Worm (Caenorhabditis elegans): Measurements from ENCODE around the gene srv-26.
A peak's percentile ranks its signal among the peaks of the same experiment; 100 is the strongest.

The srv-26 gene

DNA sequence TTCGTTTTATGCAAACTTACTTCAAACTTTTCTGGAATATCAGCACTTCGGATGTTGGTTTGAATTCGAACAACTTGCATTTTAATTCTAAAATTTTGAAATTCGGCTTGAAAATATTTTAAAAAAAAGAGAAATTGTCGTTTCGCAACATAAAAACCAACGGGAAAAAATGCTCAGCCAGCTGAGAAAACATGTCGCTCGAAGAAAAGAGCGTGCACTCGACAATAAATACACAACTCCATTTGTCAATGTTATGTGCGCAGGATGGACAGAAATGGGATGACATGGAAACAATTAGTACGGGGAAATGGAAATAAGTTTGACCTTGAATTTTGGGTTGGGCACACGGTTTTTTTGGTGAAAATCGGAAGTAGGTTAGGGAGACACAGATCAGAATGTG, 34.2 kb upstream of the srv-26 start, which contains the start of gene mif-4:
Gene mif-4 (minus strand): TSS at position 87 of the 400 bp plus-strand sequence.
- TF ChIP-seq ztf-11 (tag; optimal IDR thresholded peaks at IDR 0.05) (no peak), D1046.2 (GFP tag; IDR thresholded peaks at IDR 0.05) (no peak), dmd-9 (GFP tag; IDR thresholded peaks at IDR 0.05) (no peak), nhr-41 (GFP tag; IDR thresholded peaks at IDR 0.05) (no peak), set-16 (GFP tag; IDR thresholded peaks at IDR 0.05) (no peak), nhr-42 (GFP tag; IDR thresholded peaks at IDR 0.05) (no peak), hmg-1.1 (GFP tag; IDR thresholded peaks at IDR 0.05) (no peak), T26A8.4 (GFP tag; IDR thresholded peaks at IDR 0.05) (no peak), zfp-2 (tag; optimal IDR thresholded peaks at IDR 0.05) (no peak), mep-1 (tag; optimal IDR thresholded peaks at IDR 0.05) (no peak), mxl-3 (GFP tag; optimal IDR thresholded peaks at IDR 0.05) (no peak), unc-62 (GFP tag; optimal IDR thresholded peaks at IDR 0.05 in 1 of 2) (peak in 1 of 2 experiments; percentile 43), unc-62 (tag; optimal IDR thresholded peaks at IDR 0.05) (no peak), nhr-102 (tag; optimal IDR thresholded peaks at IDR 0.05) (no peak), pha-4 (GFP tag; IDR thresholded peaks at IDR 0.05) (no peak), pha-4 (tag; optimal IDR thresholded peaks at IDR 0.05) (peak; percentile 24), mdl-1 (tag; optimal IDR thresholded peaks at IDR 0.05) (peak in 1 of 2 experiments; percentile 12), egl-43 (GFP tag; IDR thresholded peaks at IDR 0.05) (no peak), ceh-32 (tag; optimal IDR thresholded peaks at IDR 0.05; ENCODE audit: poor library complexity) (no peak)

DNA sequence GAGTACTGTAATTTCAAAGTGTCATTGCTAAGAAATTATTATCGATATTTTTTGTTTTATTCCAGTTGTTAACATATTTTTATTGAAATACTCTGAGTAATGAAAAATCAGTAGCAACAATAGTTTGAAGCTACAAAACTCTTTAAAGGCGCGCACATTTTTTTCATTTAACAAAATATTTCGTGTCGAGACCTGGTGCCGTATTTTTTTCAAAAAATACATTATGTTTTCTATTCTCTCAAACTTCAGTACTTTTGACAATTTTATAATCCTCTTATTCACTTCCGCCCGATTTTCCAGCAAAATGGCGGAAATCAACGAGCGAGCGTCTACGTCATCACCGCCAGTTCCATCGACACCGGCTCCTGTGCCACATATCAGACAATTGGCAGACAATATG, 32.3 kb upstream of the srv-26 start, which contains the start of gene blos-2:
Gene blos-2 (plus strand): TSS at position 301 of the 400 bp plus-strand sequence.
- no peak for TF ChIP-seq dmd-9 (GFP tag; IDR thresholded peaks at IDR 0.05)
- TF ChIP-seq D1046.2 (GFP tag; IDR thresholded peaks at IDR 0.05), result no peak

DNA sequence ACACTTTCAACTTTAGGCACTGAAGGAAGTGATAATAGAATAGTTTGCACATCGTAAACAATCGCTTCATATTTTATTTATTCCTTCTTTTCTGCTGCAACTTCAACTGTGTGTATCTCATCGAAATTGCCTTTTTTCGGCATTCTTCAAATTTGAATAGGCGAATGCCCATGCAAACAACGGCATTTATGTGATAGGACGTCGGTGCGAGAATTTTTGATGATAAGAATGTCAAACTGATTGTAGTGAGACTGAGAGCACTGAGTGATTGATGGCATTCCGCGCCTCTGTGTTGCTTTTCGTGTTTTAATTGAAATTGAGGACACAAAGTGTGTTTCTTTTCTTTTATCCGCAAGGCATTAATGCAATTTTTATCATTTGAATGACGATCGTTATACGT, 29.1 kb upstream of the srv-26 start:
- TF ChIP-seq dmd-6 (GFP tag; IDR thresholded peaks at IDR 0.05), result peak; percentile 81
- TF ChIP-seq ama-1 (optimal IDR thresholded peaks at IDR 0.05), result peak; percentile 15
- TF ChIP-seq lin-13 (GFP tag; optimal IDR thresholded peaks at IDR 0.05), result peak; percentile 40
- TF ChIP-seq T20F7.1 (GFP tag; optimal IDR thresholded peaks at IDR 0.05), result peak; percentile 33
- peak; percentile 69; the same call in 1 of the 2 replicates for TF ChIP-seq ceh-20 (GFP tag; IDR thresholded peaks at IDR 0.05)
- TF ChIP-seq nhr-28 (tag; optimal IDR thresholded peaks at IDR 0.05), result peak; percentile 70
- peak; percentile 7 for TF ChIP-seq mes-2 (tag; optimal IDR thresholded peaks at IDR 0.05; ENCODE audit: poor library complexity, severe bottlenecking)
- peak; percentile 91 for TF ChIP-seq pqm-1 (tag; optimal IDR thresholded peaks at IDR 0.05)
- TF ChIP-seq hlh-11 (tag; optimal IDR thresholded peaks at IDR 0.05), result peak; percentile 63
- no peak for TF ChIP-seq madf-5 (GFP tag; IDR thresholded peaks at IDR 0.05)
- peak; percentile 78 for TF ChIP-seq php-3 (GFP tag; IDR thresholded peaks at IDR 0.05)
- TF ChIP-seq ctbp-1 (GFP tag; IDR thresholded peaks at IDR 0.05), result no peak
- no peak for TF ChIP-seq daf-16 (GFP tag; optimal IDR thresholded peaks at IDR 0.05)
- TF ChIP-seq daf-16 (tag; optimal IDR thresholded peaks at IDR 0.05), result peak; percentile 64
- no peak for TF ChIP-seq cey-2 (tag; optimal IDR thresholded peaks at IDR 0.05; ENCODE audit: borderline replicate concordance, insufficient read depth)
- TF ChIP-seq mxl-3 (GFP tag; optimal IDR thresholded peaks at IDR 0.05), result peak; percentile 47
- no peak for TF ChIP-seq ztf-7 (tag; optimal IDR thresholded peaks at IDR 0.05)
- TF ChIP-seq dve-1 (tag; optimal IDR thresholded peaks at IDR 0.05; ENCODE audit: insufficient read depth), result peak; percentile 55
- no peak for TF ChIP-seq lin-15B (tag; optimal IDR thresholded peaks at IDR 0.05)

DNA sequence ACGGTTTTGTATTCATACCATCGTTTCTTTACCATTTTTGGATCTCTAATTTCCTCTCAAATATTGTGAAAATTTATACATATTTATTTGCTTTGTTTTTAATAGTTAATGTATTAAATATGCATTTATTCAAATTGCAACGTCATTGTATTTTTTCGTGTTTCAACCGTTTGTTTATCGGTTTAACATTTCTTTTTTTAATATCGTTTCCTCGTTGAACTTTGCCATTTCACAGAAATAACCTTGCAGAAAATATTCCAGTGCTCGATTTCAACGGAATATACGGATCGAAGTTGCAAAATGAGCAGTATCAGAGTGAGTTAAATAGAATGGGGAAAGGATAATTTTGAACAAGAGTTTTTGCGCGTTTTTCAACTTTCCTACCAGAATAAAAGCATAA, 27.7 kb upstream of the srv-26 start, which contains the start of gene seu-1:
Gene seu-1 (plus strand): TSS at position 301 of the 400 bp plus-strand sequence.
- 0 out of 2 replicates have a peak, but pooled peaks have one; percentile 7 for TF ChIP-seq snpc-1.2 (GFP tag; IDR thresholded peaks at IDR 0.05)
- no peak for TF ChIP-seq set-16 (GFP tag; IDR thresholded peaks at IDR 0.05)
- no peak for TF ChIP-seq ztf-7 (tag; optimal IDR thresholded peaks at IDR 0.05)

All from whole organism, L4 larva.